Worm (Caenorhabditis elegans): ENCODE data around the gene M05D6.3.

Gene M05D6.3

DNA sequence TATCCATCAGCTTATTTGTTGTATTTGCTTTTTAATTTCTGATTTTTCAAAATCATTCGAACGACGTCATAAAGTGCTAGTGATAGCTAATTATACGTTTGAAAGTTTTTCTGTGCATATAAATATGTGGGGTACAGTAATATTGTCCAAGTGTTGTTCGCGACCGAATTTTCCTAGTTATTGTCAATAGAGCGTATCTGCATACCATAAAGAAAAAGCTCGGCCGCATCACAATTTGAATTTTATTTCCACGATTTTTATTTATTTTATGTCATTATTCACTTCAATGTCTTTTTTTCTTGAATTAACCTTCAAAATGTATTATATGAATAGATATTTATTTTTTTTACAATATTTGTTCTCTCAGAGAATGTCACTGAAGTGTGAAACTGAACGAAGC is 41.2 kb downstream of the M05D6.3 start, which contains the start of gene rnh-2 (continued):
- no peak for TF ChIP-seq fkh-3 (tag; optimal IDR thresholded peaks at IDR 0.05)
- no peak for TF ChIP-seq dpl-1 (GFP tag; optimal IDR thresholded peaks at IDR 0.05)
- TF ChIP-seq bed-1 (GFP tag; IDR thresholded peaks at IDR 0.05) = no peak
- TF ChIP-seq him-1 (tag; optimal IDR thresholded peaks at IDR 0.05) = peak; percentile 78
- 0 out of 2 replicates have a peak, but pooled peaks have one; percentile 15 for TF ChIP-seq attf-3 (GFP tag; conservative IDR thresholded peaks at IDR 0.05)
- no peak for TF ChIP-seq nfyb-1 (GFP tag; IDR thresholded peaks at IDR 0.05)
- TF ChIP-seq sdz-38 (tag; optimal IDR thresholded peaks at IDR 0.05) = no peak
- TF ChIP-seq F23B12.7 (tag; optimal IDR thresholded peaks at IDR 0.05; ENCODE audit: insufficient read depth) = peak; percentile 74
- no peak for TF ChIP-seq somi-1 (GFP tag; optimal IDR thresholded peaks at IDR 0.05)
- TF ChIP-seq nhr-27 (tag; optimal IDR thresholded peaks at IDR 0.05) = no peak
- TF ChIP-seq mes-4 (tag; optimal IDR thresholded peaks at IDR 0.05) = no peak
- no peak for TF ChIP-seq mel-28 (tag; optimal IDR thresholded peaks at IDR 0.05; ENCODE audit: borderline replicate concordance)
- TF ChIP-seq rcor-1 (GFP tag; IDR thresholded peaks at IDR 0.05) = 0 out of 2 replicates have a peak, but pooled peaks have one; percentile 33
- TF ChIP-seq nhr-90 (tag; optimal IDR thresholded peaks at IDR 0.05) = no peak
- TF ChIP-seq snpc-3.4 (tag; optimal IDR thresholded peaks at IDR 0.05) = peak; percentile 35
- no peak for TF ChIP-seq F39B2.1 (GFP tag; IDR thresholded peaks at IDR 0.05)
- TF ChIP-seq aptf-3 (GFP tag; IDR thresholded peaks at IDR 0.05) = no peak
- no peak for TF ChIP-seq F57A8.1 (GFP tag; optimal IDR thresholded peaks at IDR 0.05)
- no peak for TF ChIP-seq chd-7 (tag; optimal IDR thresholded peaks at IDR 0.05)
- TF ChIP-seq ekl-4 (GFP tag; IDR thresholded peaks at IDR 0.05) = no peak
- TF ChIP-seq ama-1 (optimal IDR thresholded peaks at IDR 0.05) = no peak
- TF ChIP-seq ama-1 (GFP tag; optimal IDR thresholded peaks at IDR 0.05) = no peak
- TF ChIP-seq let-607 (tag; optimal IDR thresholded peaks at IDR 0.05) = no peak
- TF ChIP-seq die-1 (tag; optimal IDR thresholded peaks at IDR 0.05) = no peak
- no peak for TF ChIP-seq ztf-26 (tag; optimal IDR thresholded peaks at IDR 0.05)
- no peak for TF ChIP-seq C06A6.2 (GFP tag; conservative IDR thresholded peaks at IDR 0.05)
- no peak for TF ChIP-seq hlh-26 (GFP tag; conservative IDR thresholded peaks at IDR 0.05)
- peak; percentile 63 for TF ChIP-seq ceh-27 (GFP tag; optimal IDR thresholded peaks at IDR 0.05)
- TF ChIP-seq lsy-27 (tag; optimal IDR thresholded peaks at IDR 0.05; ENCODE audit: borderline replicate concordance, insufficient read depth) = no peak
- TF ChIP-seq madf-10 (tag; optimal IDR thresholded peaks at IDR 0.05) = peak; percentile 49
- TF ChIP-seq ceh-91 (GFP tag; IDR thresholded peaks at IDR 0.05) = peak; percentile 68
- no peak for TF ChIP-seq nfya-2 (GFP tag; IDR thresholded peaks at IDR 0.05)
- no peak for TF ChIP-seq Y53G8AR.9 (GFP tag; conservative IDR thresholded peaks at IDR 0.05)
- peak; percentile 71 for TF ChIP-seq athp-1 (tag; optimal IDR thresholded peaks at IDR 0.05)
- no peak for TF ChIP-seq rpc-1 (optimal IDR thresholded peaks at IDR 0.05)
- TF ChIP-seq rpc-1 (tag; optimal IDR thresholded peaks at IDR 0.05) = no peak
- TF ChIP-seq tbp1 (GFP tag; optimal IDR thresholded peaks at IDR 0.05) = peak; percentile 55
- TF ChIP-seq dpff-1 (tag; optimal IDR thresholded peaks at IDR 0.05) = no peak
- no peak for TF ChIP-seq gei-17 (GFP tag; optimal IDR thresholded peaks at IDR 0.05)

ce11 chrII:8518210-8518609 is 42.6 kb downstream of the M05D6.3 start, which contains the start of gene T13H5.8:
T13H5.8 (plus strand) TSS chrII:8518510.
- TF ChIP-seq atf-7 (tag; optimal IDR thresholded peaks at IDR 0.05) (no peak), madf-6 (GFP tag; IDR thresholded peaks at IDR 0.05) (no peak; the same call in 1 of the 2 replicates), let-526 (GFP tag; IDR thresholded peaks at IDR 0.05) (no peak), madf-3 (GFP tag; IDR thresholded peaks at IDR 0.05) (no peak), ztf-26 (tag; optimal IDR thresholded peaks at IDR 0.05) (no peak), ztf-18 (tag; optimal IDR thresholded peaks at IDR 0.05) (no peak), F49E8.2 (tag; optimal IDR thresholded peaks at IDR 0.05; ENCODE audit: insufficient read depth) (no peak), ztf-25 (GFP tag; IDR thresholded peaks at IDR 0.05) (no peak), snpc-3.4 (tag; optimal IDR thresholded peaks at IDR 0.05) (no peak), lsl-1 (GFP tag; optimal IDR thresholded peaks at IDR 0.05) (no peak)
